Fruit fly (Drosophila melanogaster) whole organism, embryonic: ENCODE measurements around the gene CG10581.

Experiments
- Blimp-1 ChIP-seq: fragments of 200-800 bp; sonication (Bioruptor generic); optimal IDR thresholded peaks from 3 replicates; lab custom pipeline; 2018; ENCODE audit warnings: missing biosample characterization, missing genetic modification characterization, mild to moderate bottlenecking, moderate library complexity, missing genetic modification reagents
- CG12071 ChIP-seq: fragments of 200-800 bp; sonication (Bioruptor generic); optimal IDR thresholded peaks from 3 replicates; lab custom pipeline; 2018; ENCODE audit warnings: missing biosample characterization, mild to moderate bottlenecking, missing genetic modification characterization
- CG12219 ChIP-seq: fragments of 200-800 bp; sonication (Bioruptor generic); optimal IDR thresholded peaks from 3 replicates; lab custom pipeline; 2018; ENCODE audit warnings: missing biosample characterization, mild to moderate bottlenecking, missing genetic modification characterization
- CG17328 ChIP-seq: fragments of 200-800 bp; sonication (Bioruptor generic); IDR thresholded peaks from 2 replicates; pipeline ENCODE4 v1.3.6; 2022; ENCODE audit warnings: missing biosample characterization, missing genetic modification characterization
- CG17568 ChIP-seq: fragments of 200-800 bp; sonication (Bioruptor generic); optimal IDR thresholded peaks from 2 replicates; lab custom pipeline; 2018; ENCODE audit warnings: missing biosample characterization, mild to moderate bottlenecking, missing genetic modification characterization, moderate library complexity
- CG1832 ChIP-seq: fragments of 200-800 bp; sonication (Bioruptor generic); optimal IDR thresholded peaks from 2 replicates; lab custom pipeline; 2017; ENCODE audit warnings: missing biosample characterization, mild to moderate bottlenecking, missing genetic modification characterization, inconsistent platforms
- CG2199 ChIP-seq: fragments of 200-800 bp; sonication (Bioruptor generic); IDR thresholded peaks from 3 replicates; pipeline ENCODE4 v1.3.6; 2022; ENCODE audit warnings: missing biosample characterization, missing genetic modification characterization
- CG2678 ChIP-seq: fragments of 200-800 bp; sonication (Bioruptor generic); optimal IDR thresholded peaks from 3 replicates; lab custom pipeline; 2019; ENCODE audit warnings: missing biosample characterization, mild to moderate bottlenecking, missing genetic modification characterization, moderate library complexity
- CG31441 ChIP-seq: fragments of 200-800 bp; sonication (Bioruptor generic); IDR thresholded peaks from 2 replicates; pipeline ENCODE4 v1.3.6; 2022; ENCODE audit warnings: missing biosample characterization, missing genetic modification characterization
- CG3281 ChIP-seq: fragments of 200-800 bp; sonication (Bioruptor generic); optimal IDR thresholded peaks from 3 replicates; lab custom pipeline; 2017; ENCODE audit warnings: missing biosample characterization, mild to moderate bottlenecking, missing genetic modification characterization
- CG3726 ChIP-seq: fragments of 200-800 bp; sonication (Bioruptor generic); IDR thresholded peaks from 3 replicates; pipeline ENCODE4, ENCODE4 v1.3.6; 2022; ENCODE audit warnings: missing biosample characterization, missing genetic modification characterization
- CG4282 ChIP-seq: fragments of 200-800 bp; sonication (Bioruptor generic); optimal IDR thresholded peaks from 2 replicates; lab custom pipeline; 2016; ENCODE audit warnings: missing biosample characterization, missing genetic modification characterization
- CG43689 ChIP-seq: fragments of 200-800 bp; sonication (Bioruptor generic); IDR thresholded peaks from 2 replicates; pipeline ENCODE4 v1.3.6; 2022; ENCODE audit warnings: missing biosample characterization, missing genetic modification characterization
- CG4707 ChIP-seq: fragments of 200-800 bp; sonication (Bioruptor generic); optimal IDR thresholded peaks from 2 replicates; lab custom pipeline; 2018; ENCODE audit warnings: missing biosample characterization, mild to moderate bottlenecking, missing genetic modification characterization, moderate library complexity
- CG7556 ChIP-seq: fragments of 200-800 bp; sonication (Bioruptor generic); optimal IDR thresholded peaks from 2 replicates; lab custom pipeline; 2017; ENCODE audit warnings: missing biosample characterization, mild to moderate bottlenecking, missing genetic modification characterization
- CG8089 ChIP-seq: fragments of 200-800 bp; sonication (Bioruptor generic); optimal IDR thresholded peaks from 3 replicates; lab custom pipeline; 2016; ENCODE audit warnings: missing biosample characterization, missing genetic modification characterization
- CG9215 ChIP-seq: fragments of 200-800 bp; sonication (Bioruptor generic); IDR thresholded peaks from 2 replicates; pipeline ENCODE4 v1.3.6; 2022; ENCODE audit warnings: missing biosample characterization, missing genetic modification characterization
- CG9797 ChIP-seq: fragments of 200-800 bp; sonication (Bioruptor generic); optimal IDR thresholded peaks from 3 replicates; lab custom pipeline; 2018; ENCODE audit warnings: missing biosample characterization, mild to moderate bottlenecking, missing genetic modification characterization
- CG9876 ChIP-seq: fragments of 200-800 bp; sonication (Bioruptor generic); optimal IDR thresholded peaks from 2 replicates; lab custom pipeline; 2016; ENCODE audit warnings: missing biosample characterization, missing genetic modification characterization
- CkIIα-i1 ChIP-seq: fragments of 200-800 bp; sonication (Bioruptor generic); IDR thresholded peaks from 2 replicates; pipeline ENCODE4 v1.3.6; 2022; ENCODE audit warnings: missing biosample characterization, missing genetic modification characterization
- Elba2 ChIP-seq: fragments of 200-800 bp; sonication (Bioruptor generic); optimal IDR thresholded peaks from 3 replicates; lab custom pipeline; 2016; ENCODE audit warnings: missing biosample characterization, missing genetic modification characterization
- Ets97D ChIP-seq: fragments of 200-800 bp; sonication (Bioruptor generic); optimal IDR thresholded peaks from 3 replicates; lab custom pipeline; 2016; ENCODE audit warnings: missing biosample characterization, missing genetic modification characterization
- GATAe ChIP-seq: fragments of 200-800 bp; sonication (Bioruptor generic); conservative IDR thresholded peaks from 2 replicates; pipeline ENCODE4 v1.3.6; 2022; ENCODE audit warnings: missing biosample characterization, missing genetic modification characterization
- HLH54F ChIP-seq: fragments of 200-800 bp; sonication (Bioruptor generic); optimal IDR thresholded peaks from 3 replicates; lab custom pipeline; 2016; ENCODE audit warnings: missing biosample characterization, missing genetic modification characterization
- Hsf ChIP-seq: fragments of 200-800 bp; sonication (Bioruptor generic); optimal IDR thresholded peaks from 3 replicates; lab custom pipeline; 2016; ENCODE audit warnings: missing biosample characterization, missing genetic modification characterization
- MESR4 ChIP-seq: fragments of 200-800 bp; sonication (Bioruptor generic); optimal IDR thresholded peaks from 2 replicates; lab custom pipeline; 2018; ENCODE audit warnings: missing biosample characterization, mild to moderate bottlenecking, missing genetic modification characterization, moderate library complexity
- Meics ChIP-seq: fragments of 200-800 bp; sonication (Bioruptor generic); optimal IDR thresholded peaks from 2 replicates; lab custom pipeline; 2017; ENCODE audit warnings: missing biosample characterization, mild to moderate bottlenecking, missing genetic modification characterization
- Optix ChIP-seq: fragments of 200-800 bp; sonication (Bioruptor generic); IDR thresholded peaks from 3 replicates; pipeline ENCODE4 v1.3.6; 2022; ENCODE audit warnings: missing biosample characterization, missing genetic modification characterization
- Side ChIP-seq: fragments of 200-800 bp; sonication (Bioruptor generic); optimal IDR thresholded peaks from 2 replicates; lab custom pipeline; 2016; ENCODE audit warnings: missing biosample characterization, missing genetic modification characterization
- Taf1 ChIP-seq: fragments of 200-800 bp; sonication (Bioruptor generic); IDR thresholded peaks from 2 replicates; pipeline ENCODE4 v1.3.6; 2022; ENCODE audit warnings: missing biosample characterization, missing genetic modification characterization
- ap ChIP-seq: fragments of 200-800 bp; sonication (Bioruptor generic); IDR thresholded peaks from 2 replicates; pipeline ENCODE4 v1.3.6; 2022; ENCODE audit warnings: missing biosample characterization, missing genetic modification characterization
- bcd ChIP-seq: fragments of 200-800 bp; sonication (Bioruptor generic); optimal IDR thresholded peaks from 2 replicates; lab custom pipeline; 2017; ENCODE audit warnings: missing biosample characterization, mild to moderate bottlenecking, missing genetic modification characterization
- br ChIP-seq: fragments of >200 bp; optimal IDR thresholded peaks from 2 replicates; lab custom pipeline; 2017
- crc ChIP-seq: fragments of 200-800 bp; sonication (Bioruptor generic); optimal IDR thresholded peaks from 2 replicates; lab custom pipeline; 2016; ENCODE audit warnings: missing biosample characterization, missing genetic modification characterization
- cwo ChIP-seq: fragments of 200-800 bp; sonication (Bioruptor generic); optimal IDR thresholded peaks from 3 replicates; lab custom pipeline; 2017; ENCODE audit warnings: missing biosample characterization, missing genetic modification characterization, mild to moderate bottlenecking, moderate library complexity, missing genetic modification reagents
- dan ChIP-seq: fragments of 200-800 bp; sonication (Bioruptor generic); IDR thresholded peaks from 2 replicates; pipeline ENCODE4 v1.3.6; 2022; ENCODE audit warnings: missing biosample characterization, missing genetic modification characterization
- dysf ChIP-seq: fragments of 200-800 bp; sonication (Bioruptor generic); IDR thresholded peaks from 3 replicates; pipeline ENCODE4 v1.3.6; 2022; ENCODE audit warnings: missing biosample characterization, missing genetic modification characterization
- ems ChIP-seq: fragments of 200-800 bp; sonication (Bioruptor generic); optimal IDR thresholded peaks from 3 replicates; lab custom pipeline; 2016; ENCODE audit warnings: missing biosample characterization, missing genetic modification characterization
- fru ChIP-seq: fragments of >200 bp; optimal IDR thresholded peaks from 2 replicates; lab custom pipeline; 2017
- her ChIP-seq: fragments of 200-800 bp; sonication (Bioruptor generic); optimal IDR thresholded peaks from 2 replicates; lab custom pipeline; 2016; ENCODE audit warnings: missing biosample characterization, missing genetic modification characterization
- hkb ChIP-seq, 2 experiments: fragments of 200-800 bp in 1 of 2; fragments of >200 bp in 1 of 2; sonication (Bioruptor generic) in 1 of 2; IDR thresholded peaks in 1 of 2; optimal IDR thresholded peaks in 1 of 2; 2 replicates each; pipeline versions ENCODE4 v1.3.6 to Lab custom; 2017 to 2022; ENCODE audit warnings: missing biosample characterization in 1 of 2, missing genetic modification characterization in 1 of 2
- lilli ChIP-seq: fragments of 200-800 bp; sonication (Bioruptor generic); optimal IDR thresholded peaks from 3 replicates; lab custom pipeline; 2016; ENCODE audit warnings: missing biosample characterization, missing genetic modification characterization
- mld ChIP-seq: fragments of 200-800 bp; sonication (Bioruptor generic); IDR thresholded peaks from 3 replicates; pipeline ENCODE4 v1.3.6; 2022; ENCODE audit warnings: missing biosample characterization, missing genetic modification characterization; ENCODE audit not compliant: partially characterized antibody
- psq ChIP-seq: fragments of 200-800 bp; sonication (Bioruptor generic); optimal IDR thresholded peaks from 2 replicates; lab custom pipeline; 2017; ENCODE audit warnings: missing biosample characterization, missing genetic modification characterization
- ro ChIP-seq: fragments of 200-800 bp; sonication (Bioruptor generic); IDR thresholded peaks from 2 replicates; pipeline ENCODE4 v1.3.6; 2022; ENCODE audit warnings: missing biosample characterization, missing genetic modification characterization
- sd ChIP-seq: fragments of 200-800 bp; sonication (Bioruptor generic); optimal IDR thresholded peaks from 3 replicates; lab custom pipeline; 2018; ENCODE audit warnings: missing biosample characterization, mild to moderate bottlenecking, missing genetic modification characterization, moderate library complexity
- sens-2 ChIP-seq: fragments of 200-800 bp; sonication (Bioruptor generic); IDR thresholded peaks from 2 replicates; pipeline ENCODE4 v1.3.6; 2022; ENCODE audit warnings: missing biosample characterization, missing genetic modification characterization
- slp2 ChIP-seq: fragments of 200-800 bp; sonication (Bioruptor generic); optimal IDR thresholded peaks from 2 replicates; lab custom pipeline; 2016; ENCODE audit warnings: missing biosample characterization, missing genetic modification characterization
- tgo ChIP-seq: fragments of 200-800 bp; sonication (Bioruptor generic); IDR thresholded peaks from 3 replicates; pipeline ENCODE4 v1.3.6; 2022; ENCODE audit warnings: missing biosample characterization, missing genetic modification characterization
- wdn ChIP-seq: fragments of 200-800 bp; sonication (Bioruptor generic); IDR thresholded peaks from 2 replicates; pipeline ENCODE4 v1.3.6; 2022; ENCODE audit warnings: missing biosample characterization, missing genetic modification characterization
- z ChIP-seq: fragments of 200-800 bp; sonication (Bioruptor generic); IDR thresholded peaks from 3 replicates; pipeline ENCODE4 v1.3.6; 2022; ENCODE audit warnings: missing biosample characterization, missing genetic modification characterization

Gene CG10581

DNA sequence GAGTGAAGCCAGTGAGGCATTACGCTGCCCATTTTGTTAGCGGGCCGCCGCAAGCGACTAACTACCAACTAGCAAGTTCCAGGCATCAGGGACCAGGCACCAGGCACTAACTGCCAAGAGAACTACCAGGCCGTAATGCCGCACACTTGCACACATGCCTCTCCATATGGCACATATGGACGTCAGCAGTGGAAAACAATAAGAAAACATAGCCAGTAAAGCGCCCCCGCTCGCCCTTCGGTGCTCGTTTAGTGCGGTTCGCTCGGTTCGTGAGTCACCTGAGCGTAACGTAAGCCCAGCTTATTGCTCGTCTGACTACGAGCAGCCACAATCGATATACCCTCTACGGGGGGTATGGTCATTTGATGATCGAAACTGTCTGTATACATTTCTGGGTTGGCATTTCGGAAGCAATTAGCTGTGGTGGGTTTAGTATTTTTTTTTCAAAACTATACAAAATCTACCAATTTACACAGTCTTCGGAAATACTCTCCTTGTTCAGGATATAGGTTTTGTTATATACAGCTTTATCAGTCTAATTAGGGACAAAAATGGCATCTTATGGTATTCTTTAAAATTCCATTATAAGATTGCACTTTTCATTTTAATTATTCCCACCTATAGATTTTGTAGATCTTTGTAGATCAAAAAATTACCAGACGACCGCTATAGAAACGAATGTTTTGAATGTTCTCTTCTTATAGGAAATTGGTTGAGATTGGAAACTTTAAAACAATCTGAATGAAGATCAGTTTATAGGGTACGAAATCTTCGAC, 23.0 kb upstream of the CG10581 start (continued):
- TF ChIP-seq ro (GFP tag; lab: Robert Waterston, UW) (no peak), CG17328 (no peak), dan (GFP tag; lab: Robert Waterston, UW) (no peak), ap (GFP tag; lab: Robert Waterston, UW) (no peak), CG2199 (GFP tag; lab: Robert Waterston, UW) (0 out of 3 replicates have a peak, but pooled peaks have one; percentile 63), CG3726 (GFP tag; lab: Robert Waterston, UW) (no peak), slp2 (GFP tag; lab: Kevin White, UChicago) (no peak), CG43689 (no peak), Hsf (GFP tag; lab: Kevin White, UChicago) (no peak), sens-2 (GFP tag; lab: Robert Waterston, UW) (no peak), z (GFP tag; lab: Robert Waterston, UW) (0 out of 3 replicates have a peak, but pooled peaks have one; percentile 24), sd (tag; lab: Kevin White, UChicago) (no peak), mld (GFP tag; lab: Robert Waterston, UW) (no peak), Blimp-1 (GFP tag; lab: Kevin White, UChicago) (no peak), HLH54F (GFP tag; lab: Kevin White, UChicago) (no peak), wdn (GFP tag; lab: Robert Waterston, UW) (no peak), CG12219 (no peak), br (no peak), Meics (GFP tag; lab: Kevin White, UChicago) (peak; percentile 9), MESR4 (GFP tag; lab: Kevin White, UChicago) (no peak), her (GFP tag; lab: Kevin White, UChicago) (no peak), CG4707 (GFP tag; lab: Kevin White, UChicago) (no peak), Elba2 (GFP tag; lab: Kevin White, UChicago) (no peak), Optix (GFP tag; lab: Robert Waterston, UW) (0 out of 3 replicates have a peak, but pooled peaks have one; percentile 25), CkIIα-i1 (GFP tag; lab: Robert Waterston, UW) (no peak), CG1832 (GFP tag; lab: Kevin White, UChicago) (no peak), ems (GFP tag; lab: Kevin White, UChicago) (no peak), CG7556 (GFP tag; lab: Kevin White, UChicago) (peak; percentile 12), CG4282 (GFP tag; lab: Kevin White, UChicago) (no peak), CG9215 (GFP tag; lab: Robert Waterston, UW) (no peak), psq (no peak), Side (GFP tag; lab: Kevin White, UChicago) (no peak), CG31441 (GFP tag; lab: Robert Waterston, UW) (0 out of 2 replicates have a peak, but pooled peaks have one; percentile 23), CG17568 (GFP tag; lab: Kevin White, UChicago) (no peak), hkb (optimal IDR thresholded peaks at IDR 0.05; lab: Kevin White, UChicago) (no peak), hkb (GFP tag; IDR thresholded peaks at IDR 0.05; lab: Robert Waterston, UW) (no peak), tgo (GFP tag; lab: Robert Waterston, UW) (0 out of 3 replicates have a peak, but pooled peaks have one; percentile 13), dysf (GFP tag; lab: Robert Waterston, UW) (no peak), CG8089 (GFP tag; lab: Kevin White, UChicago) (no peak), CG9797 (GFP tag; lab: Kevin White, UChicago) (no peak), GATAe (GFP tag; lab: Robert Waterston, UW) (no peak), cwo (GFP tag; lab: Kevin White, UChicago) (no peak), crc (GFP tag; lab: Kevin White, UChicago) (no peak), CG9876 (GFP tag; lab: Kevin White, UChicago) (no peak), CG3281 (GFP tag; lab: Kevin White, UChicago) (no peak), Ets97D (no peak), Taf1 (no peak), bcd (no peak), CG12071 (GFP tag; lab: Kevin White, UChicago) (no peak), lilli (GFP tag; lab: Kevin White, UChicago) (peak; percentile 28), fru (no peak), CG2678 (tag; lab: Kevin White, UChicago) (peak; percentile 47)
